Fruit fly (Drosophila melanogaster) whole organism, embryonic: ENCODE results near the gene FipoQ.

ENCODE experiments used
- CG1647 ChIP-seq: fragments of 200-800 bp; sonication (Bioruptor generic); optimal IDR thresholded peaks from 3 replicates; lab custom pipeline; 2016; ENCODE audit warnings: missing biosample characterization, missing genetic modification characterization
- Dfd ChIP-seq, 2 experiments: fragments of >200 bp; optimal IDR thresholded peaks; 2 replicates each; lab custom pipeline; 2017; ENCODE audit warnings: missing biosample characterization in 2 of 2, missing genetic modification characterization in 2 of 2
- Max ChIP-seq: fragments of 200-800 bp; sonication (Bioruptor generic); optimal IDR thresholded peaks from 2 replicates; lab custom pipeline; 2016; ENCODE audit warnings: missing biosample characterization, mild to moderate bottlenecking, missing genetic modification characterization
- crp ChIP-seq, 2 experiments: fragments of 200-800 bp; sonication (Bioruptor generic); optimal IDR thresholded peaks; 2 replicates in 1 of 2; 3 replicates in 1 of 2; lab custom pipeline; 2017; ENCODE audit warnings: missing biosample characterization in 2 of 2, missing genetic modification characterization in 2 of 2, mild to moderate bottlenecking in 1 of 2, moderate library complexity in 1 of 2
- gcm ChIP-seq: fragments of 200-800 bp; sonication (Bioruptor generic); optimal IDR thresholded peaks from 2 replicates; lab custom pipeline; 2019; ENCODE audit warnings: missing biosample characterization, mild to moderate bottlenecking, missing genetic modification characterization, moderate library complexity
- ranshi ChIP-seq: fragments of 200-800 bp; sonication (Bioruptor generic); IDR thresholded peaks from 2 replicates; pipeline ENCODE4 v1.3.6; 2022; ENCODE audit warnings: missing biosample characterization, missing genetic modification characterization

DNA sequence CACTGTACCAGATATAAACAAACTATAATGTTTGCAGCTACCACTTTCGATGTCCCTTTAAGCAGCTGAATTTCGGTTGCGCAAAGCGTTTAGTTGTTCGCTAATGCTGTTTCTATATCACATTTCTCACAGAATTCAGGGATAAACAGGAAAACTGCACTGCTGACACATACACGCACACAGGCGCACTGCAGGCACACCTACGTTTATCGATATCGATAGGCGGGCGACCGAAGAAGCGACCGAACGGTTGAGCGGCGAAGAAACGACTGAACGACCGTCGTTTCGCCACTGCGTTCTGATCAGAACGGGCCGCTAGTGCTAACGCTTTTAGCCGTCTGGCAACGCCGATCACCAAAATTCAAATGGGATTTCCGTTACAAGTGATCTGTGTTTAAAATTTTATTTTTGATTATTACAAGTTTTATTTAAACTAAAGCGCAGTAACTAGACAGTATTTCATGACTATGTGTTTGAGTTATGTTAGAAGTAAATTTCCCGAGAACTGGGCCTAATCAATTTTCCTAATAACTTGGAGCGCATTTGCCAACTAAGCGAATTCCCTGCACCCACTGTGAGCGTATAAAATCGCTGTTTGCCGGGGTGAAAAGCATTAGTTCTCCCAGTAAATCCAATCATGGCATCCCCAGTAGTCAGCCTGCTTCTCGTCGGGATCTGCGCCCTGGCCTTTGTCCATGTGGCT is 1.2 kb upstream of the FipoQ start, which contains the start of the genes CG2310 and Diedel:
- TF ChIP-seq CG1647, result no peak
- TF ChIP-seq ranshi, result no peak; the same call in 1 of the 2 replicates
- TF ChIP-seq crp (GFP tag; optimal IDR thresholded peaks at IDR 0.05; lab: Kevin White, UChicago), result no peak
- peak; percentile 26 for TF ChIP-seq gcm (GFP tag; lab: Kevin White, UChicago)
- no peak for TF ChIP-seq Dfd (GFP tag; optimal IDR thresholded peaks at IDR 0.05; lab: Kevin White, UChicago)
- no peak for TF ChIP-seq Max (GFP tag; lab: Kevin White, UChicago)
